Fruit fly (Drosophila melanogaster) whole organism, embryonic: ENCODE measurements around the gene Tim17b2.

Experiments used
- Abd-B ChIP-seq: fragments of 200-800 bp; sonication (Bioruptor generic); optimal IDR thresholded peaks from 2 replicates; lab custom pipeline; 2018; ENCODE audit warnings: missing biosample characterization, mild to moderate bottlenecking, missing genetic modification characterization, moderate library complexity
- Asciz ChIP-seq: fragments of 200-800 bp; sonication (Bioruptor generic); optimal IDR thresholded peaks from 2 replicates; lab custom pipeline; 2017; ENCODE audit warnings: missing biosample characterization, mild to moderate bottlenecking, missing genetic modification characterization, missing genetic modification reagents
- C15 ChIP-seq: fragments of 200-800 bp; sonication (Bioruptor generic); IDR thresholded peaks from 3 replicates; pipeline ENCODE4 v1.3.6; 2022; ENCODE audit warnings: missing biosample characterization, missing genetic modification characterization
- CG10366 ChIP-seq: fragments of 200-800 bp; sonication (Bioruptor generic); IDR thresholded peaks from 2 replicates; pipeline ENCODE4 v1.3.6; 2022; ENCODE audit warnings: missing biosample characterization, missing genetic modification characterization
- CG12299 ChIP-seq: fragments of 200-800 bp; sonication (Bioruptor generic); optimal IDR thresholded peaks from 2 replicates; lab custom pipeline; 2018; ENCODE audit warnings: missing biosample characterization, mild to moderate bottlenecking, missing genetic modification characterization
- CG13894 ChIP-seq: fragments of 200-800 bp; sonication (Bioruptor generic); optimal IDR thresholded peaks from 3 replicates; lab custom pipeline; 2018; ENCODE audit warnings: missing biosample characterization, mild to moderate bottlenecking, missing genetic modification characterization, moderate library complexity
- CG18262 ChIP-seq: fragments of 200-800 bp; optimal IDR thresholded peaks from 3 replicates; lab custom pipeline; 2019; ENCODE audit warnings: missing biosample characterization, mild to moderate bottlenecking, missing genetic modification characterization, moderate library complexity
- CG2875 ChIP-seq: fragments of 200-800 bp; sonication (Bioruptor generic); optimal IDR thresholded peaks from 2 replicates; lab custom pipeline; 2017; ENCODE audit warnings: missing biosample characterization, mild to moderate bottlenecking, missing genetic modification characterization, missing genetic modification reagents
- CG30403 ChIP-seq: fragments of 200-800 bp; sonication (Bioruptor generic); optimal IDR thresholded peaks from 3 replicates; lab custom pipeline; 2016; ENCODE audit warnings: missing biosample characterization, missing genetic modification characterization
- CG33557 ChIP-seq: fragments of 200-800 bp; sonication (Bioruptor generic); optimal IDR thresholded peaks from 2 replicates; lab custom pipeline; 2019; ENCODE audit warnings: missing biosample characterization, mild to moderate bottlenecking, missing genetic modification characterization, moderate library complexity
- CG3847 ChIP-seq: fragments of 200-800 bp; sonication (Bioruptor generic); IDR thresholded peaks from 2 replicates; pipeline ENCODE4 v1.3.6; 2022; ENCODE audit warnings: missing biosample characterization, missing genetic modification characterization
- CG5245 ChIP-seq: fragments of 200-800 bp; sonication (Bioruptor generic); optimal IDR thresholded peaks from 3 replicates; lab custom pipeline; 2016; ENCODE audit warnings: missing biosample characterization, missing genetic modification characterization
- CG5953 ChIP-seq: fragments of 200-800 bp; sonication (Bioruptor generic); IDR thresholded peaks from 2 replicates; pipeline ENCODE4 v1.3.6; 2022; ENCODE audit warnings: missing biosample characterization, missing genetic modification characterization
- CG7372 ChIP-seq: fragments of 200-800 bp; sonication (Bioruptor generic); IDR thresholded peaks from 2 replicates; pipeline ENCODE4 v1.3.6; 2022; ENCODE audit warnings: missing biosample characterization, missing genetic modification characterization
- CG7556 ChIP-seq: fragments of 200-800 bp; sonication (Bioruptor generic); optimal IDR thresholded peaks from 2 replicates; lab custom pipeline; 2017; ENCODE audit warnings: missing biosample characterization, mild to moderate bottlenecking, missing genetic modification characterization
- CG8388 ChIP-seq: fragments of 200-800 bp; sonication (Bioruptor generic); optimal IDR thresholded peaks from 2 replicates; lab custom pipeline; 2019; ENCODE audit warnings: missing biosample characterization, mild to moderate bottlenecking, missing genetic modification characterization, moderate library complexity
- CG8924 ChIP-seq: fragments of 200-800 bp; optimal IDR thresholded peaks from 3 replicates; lab custom pipeline; 2019; ENCODE audit warnings: missing biosample characterization, mild to moderate bottlenecking, missing genetic modification characterization, moderate library complexity
- CG9215 ChIP-seq: fragments of 200-800 bp; sonication (Bioruptor generic); IDR thresholded peaks from 2 replicates; pipeline ENCODE4 v1.3.6; 2022; ENCODE audit warnings: missing biosample characterization, missing genetic modification characterization
- D ChIP-seq, 2 experiments: fragments of 200-800 bp in 1 of 2; fragments of >200 bp in 1 of 2; sonication (Bioruptor generic) in 1 of 2; optimal IDR thresholded peaks; 2 replicates in 1 of 2; 3 replicates in 1 of 2; lab custom pipeline; 2017; ENCODE audit warnings: mild to moderate bottlenecking in 1 of 2, missing biosample characterization in 1 of 2, missing genetic modification characterization in 1 of 2, missing genetic modification reagents in 1 of 2
- Drgx ChIP-seq: fragments of 200-800 bp; sonication (Bioruptor generic); IDR thresholded peaks from 2 replicates; pipeline ENCODE4 v1.3.6; 2022; ENCODE audit warnings: missing biosample characterization, missing genetic modification characterization
- E2f1 ChIP-seq: fragments of 200-800 bp; sonication (Bioruptor generic); IDR thresholded peaks from 2 replicates; pipeline ENCODE4 v1.3.6; 2022; ENCODE audit warnings: missing biosample characterization, missing genetic modification characterization
- Ets65A ChIP-seq: fragments of 200-800 bp; sonication (Bioruptor generic); peaks from one replicate; lab custom pipeline; 2016; ENCODE audit warnings: missing biosample characterization, missing genetic modification characterization
- HLH54F ChIP-seq: fragments of 200-800 bp; sonication (Bioruptor generic); optimal IDR thresholded peaks from 3 replicates; lab custom pipeline; 2016; ENCODE audit warnings: missing biosample characterization, missing genetic modification characterization
- HmgD ChIP-seq: fragments of 200-800 bp; sonication (Bioruptor generic); optimal IDR thresholded peaks from 3 replicates; lab custom pipeline; 2016; ENCODE audit warnings: missing biosample characterization, missing genetic modification characterization
- Hr78 ChIP-seq, 2 experiments: fragments of 200-800 bp in 1 of 2; fragments of >200 bp in 1 of 2; sonication (Bioruptor generic) in 1 of 2; optimal IDR thresholded peaks; 2 replicates each; lab custom pipeline; 2017 to 2019; ENCODE audit warnings: missing biosample characterization in 2 of 2, missing genetic modification characterization in 2 of 2, mild to moderate bottlenecking in 1 of 2, moderate library complexity in 1 of 2
- Scr ChIP-seq: fragments of 200-800 bp; sonication (Bioruptor generic); IDR thresholded peaks from 2 replicates; pipeline ENCODE4 v1.3.6; 2022; ENCODE audit warnings: missing biosample characterization, missing genetic modification characterization; ENCODE audit not compliant: partially characterized antibody
- TFAM ChIP-seq: fragments of 200-800 bp; sonication (Bioruptor generic); optimal IDR thresholded peaks from 2 replicates; lab custom pipeline; 2017; ENCODE audit warnings: missing biosample characterization, missing genetic modification characterization, inconsistent platforms
- al ChIP-seq: fragments of 200-800 bp; sonication (Bioruptor generic); IDR thresholded peaks from 2 replicates; pipeline ENCODE4 v1.3.6; 2022; ENCODE audit warnings: missing biosample characterization, missing genetic modification characterization
- bcd ChIP-seq: fragments of 200-800 bp; sonication (Bioruptor generic); optimal IDR thresholded peaks from 2 replicates; lab custom pipeline; 2017; ENCODE audit warnings: missing biosample characterization, mild to moderate bottlenecking, missing genetic modification characterization
- br ChIP-seq: fragments of >200 bp; optimal IDR thresholded peaks from 2 replicates; lab custom pipeline; 2017
- bsh ChIP-seq, 2 experiments: fragments of 200-800 bp; sonication (Bioruptor generic); optimal IDR thresholded peaks; 2 replicates each; lab custom pipeline; 2017 to 2018; ENCODE audit warnings: mild to moderate bottlenecking in 2 of 2, missing biosample characterization in 2 of 2, missing genetic modification characterization in 2 of 2, moderate library complexity in 1 of 2
- cato ChIP-seq: fragments of 200-800 bp; sonication (Bioruptor generic); optimal IDR thresholded peaks from 2 replicates; lab custom pipeline; 2016; ENCODE audit warnings: missing biosample characterization, missing genetic modification characterization, borderline replicate concordance
- chif ChIP-seq, 2 experiments: fragments of 200-800 bp; sonication (Bioruptor generic); optimal IDR thresholded peaks; 3 replicates each; lab custom pipeline; 2016; ENCODE audit warnings: missing biosample characterization in 2 of 2, missing genetic modification characterization in 2 of 2
- chn ChIP-seq: fragments of 200-800 bp; sonication (Bioruptor generic); optimal IDR thresholded peaks from 2 replicates; lab custom pipeline; 2016; ENCODE audit warnings: missing biosample characterization, missing genetic modification characterization
- dmrt99B ChIP-seq: fragments of 200-800 bp; sonication (Bioruptor generic); optimal IDR thresholded peaks from 2 replicates; lab custom pipeline; 2018; ENCODE audit warnings: missing biosample characterization, mild to moderate bottlenecking, missing genetic modification characterization, moderate library complexity
- ftz-f1 ChIP-seq: fragments of 200-800 bp; sonication (Bioruptor generic); optimal IDR thresholded peaks from 2 replicates; lab custom pipeline; 2016; ENCODE audit warnings: missing biosample characterization, missing genetic modification characterization
- grau ChIP-seq: fragments of 200-800 bp; optimal IDR thresholded peaks from 3 replicates; lab custom pipeline; 2019; ENCODE audit warnings: missing biosample characterization, mild to moderate bottlenecking, missing genetic modification characterization, moderate library complexity
- grn ChIP-seq: fragments of 200-800 bp; sonication (Bioruptor generic); optimal IDR thresholded peaks from 3 replicates; lab custom pipeline; 2017; ENCODE audit warnings: missing biosample characterization, missing genetic modification characterization
- kni ChIP-seq: fragments of 200-800 bp; sonication (Bioruptor generic); optimal IDR thresholded peaks from 3 replicates; lab custom pipeline; 2017; ENCODE audit warnings: mild to moderate bottlenecking, missing biosample characterization, missing genetic modification reagents, missing genetic modification characterization
- lmd ChIP-seq: fragments of 200-800 bp; sonication (Bioruptor generic); IDR thresholded peaks from 2 replicates; pipeline ENCODE4 v1.3.6; 2022; ENCODE audit warnings: missing biosample characterization, missing genetic modification characterization
- lola ChIP-seq, 3 experiments: fragments of >200 bp in 2 of 3; fragments of 200-800 bp in 1 of 3; sonication (Bioruptor generic) in 1 of 3; optimal IDR thresholded peaks; 2 replicates each; lab custom pipeline; 2017 to 2019; ENCODE audit warnings: missing biosample characterization in 3 of 3, missing genetic modification characterization in 3 of 3, mild to moderate bottlenecking in 1 of 3, moderate library complexity in 1 of 3
- maf-S ChIP-seq: fragments of 200-800 bp; sonication (Bioruptor generic); optimal IDR thresholded peaks from 2 replicates; lab custom pipeline; 2016; ENCODE audit warnings: missing biosample characterization, missing genetic modification characterization
- mam ChIP-seq: fragments of 200-800 bp; sonication (Bioruptor generic); optimal IDR thresholded peaks from 3 replicates; lab custom pipeline; 2016; ENCODE audit warnings: missing biosample characterization, missing genetic modification characterization
- nmo ChIP-seq: fragments of 200-800 bp; sonication (Bioruptor generic); optimal IDR thresholded peaks from 2 replicates; lab custom pipeline; 2018; ENCODE audit warnings: missing biosample characterization, mild to moderate bottlenecking, missing genetic modification characterization, moderate library complexity
- prd ChIP-seq, 3 experiments: fragments of >200 bp in 2 of 3; fragments of 200-800 bp in 1 of 3; sonication (Bioruptor generic) in 1 of 3; optimal IDR thresholded peaks in 2 of 3; IDR thresholded peaks in 1 of 3; 2 replicates in 2 of 3; 3 replicates in 1 of 3; pipeline versions ENCODE4 v1.3.6 to Lab custom; 2017 to 2022; ENCODE audit warnings: missing biosample characterization in 1 of 3, missing genetic modification characterization in 1 of 3
- row ChIP-seq: fragments of 200-800 bp; sonication (Bioruptor generic); IDR thresholded peaks from 3 replicates; pipeline ENCODE4 v1.3.6; 2022; ENCODE audit warnings: missing biosample characterization, missing genetic modification characterization
- sisA ChIP-seq: fragments of 200-800 bp; sonication (Bioruptor generic); IDR thresholded peaks from 2 replicates; pipeline ENCODE4 v1.3.6; 2022; ENCODE audit warnings: missing biosample characterization, missing genetic modification characterization
- so ChIP-seq: fragments of 200-800 bp; sonication (Bioruptor generic); IDR thresholded peaks from 3 replicates; pipeline ENCODE4 v1.3.6; 2022; ENCODE audit warnings: missing biosample characterization, missing genetic modification characterization
- tll ChIP-seq, 2 experiments: fragments of 200-800 bp in 1 of 2; fragments of >200 bp in 1 of 2; sonication (Bioruptor generic) in 1 of 2; optimal IDR thresholded peaks; 2 replicates each; lab custom pipeline; 2017 to 2019; ENCODE audit warnings: missing biosample characterization in 2 of 2, missing genetic modification characterization in 2 of 2, mild to moderate bottlenecking in 1 of 2, moderate library complexity in 1 of 2
- unpg ChIP-seq: fragments of 200-800 bp; sonication (Bioruptor generic); optimal IDR thresholded peaks from 3 replicates; lab custom pipeline; 2018; ENCODE audit warnings: missing biosample characterization, mild to moderate bottlenecking, missing genetic modification characterization, moderate library complexity

Tim17b2 gene

dm6 chr2L:15465121-15465520 is 19.4 kb upstream of the Tim17b2 start (continued):
- TF ChIP-seq HmgD (GFP tag; lab: Kevin White, UChicago) (no peak), CG30403 (GFP tag; lab: Kevin White, UChicago) (peak; percentile 24), CG2875 (no peak), D (optimal IDR thresholded peaks at IDR 0.05; lab: Kevin White, UChicago) (no peak), D (GFP tag; optimal IDR thresholded peaks at IDR 0.05; lab: Kevin White, UChicago) (no peak), grau (tag; lab: Kevin White, UChicago) (peak; percentile 20), kni (no peak), CG5245 (GFP tag; lab: Kevin White, UChicago) (no peak), grn (GFP tag; lab: Kevin White, UChicago) (peak; percentile 50), so (GFP tag; lab: Robert Waterston, UW) (no peak), al (GFP tag; lab: Robert Waterston, UW) (no peak), Hr78 (GFP tag; optimal IDR thresholded peaks at IDR 0.05; lab: Kevin White, UChicago) (no peak), lmd (no peak), Asciz (GFP tag; lab: Kevin White, UChicago) (no peak), CG5953 (GFP tag; lab: Robert Waterston, UW) (no peak), prd (optimal IDR thresholded peaks at IDR 0.05; lab: Kevin White, UChicago) (no peak), prd (GFP tag; IDR thresholded peaks at IDR 0.05; lab: Robert Waterston, UW) (peak; percentile 47; the same call in 2 of the 3 replicates), maf-S (GFP tag; lab: Kevin White, UChicago) (no peak), CG8388 (GFP tag; lab: Kevin White, UChicago) (peak; percentile 23), CG3847 (GFP tag; lab: Robert Waterston, UW) (no peak), unpg (peak; percentile 36), nmo (peak; percentile 48), HLH54F (GFP tag; lab: Kevin White, UChicago) (no peak), CG8924 (peak; percentile 11), Ets65A (GFP tag; lab: Kevin White, UChicago) (peak; percentile 31), CG7556 (GFP tag; lab: Kevin White, UChicago) (no peak), CG12299 (tag; lab: Kevin White, UChicago) (no peak), CG10366 (GFP tag; lab: Robert Waterston, UW) (no peak), CG9215 (GFP tag; lab: Robert Waterston, UW) (no peak), CG33557 (GFP tag; lab: Kevin White, UChicago) (no peak), Abd-B (GFP tag; lab: Kevin White, UChicago) (peak; percentile 44), dmrt99B (tag; lab: Kevin White, UChicago) (peak; percentile 4), chif (GFP tag; optimal IDR thresholded peaks at IDR 0.05; lab: Kevin White, UChicago) (peak in 1 of 2 experiments; percentile 9), CG13894 (tag; lab: Kevin White, UChicago) (no peak)

dm6 chr2L:15465932-15466331 is 18.6 kb upstream of the Tim17b2 start:
- no peak for TF ChIP-seq bcd (GFP tag; lab: Kevin White, UChicago)
- no peak for TF ChIP-seq ftz-f1 (GFP tag; lab: Kevin White, UChicago)
- TF ChIP-seq sisA (GFP tag; lab: Robert Waterston, UW), result no peak
- no peak for TF ChIP-seq E2f1 (GFP tag; lab: Robert Waterston, UW)
- peak; percentile 72 for TF ChIP-seq Drgx
- TF ChIP-seq chn (GFP tag; lab: Kevin White, UChicago), result no peak
- TF ChIP-seq mam (GFP tag; lab: Kevin White, UChicago), result no peak
- peak in 1 of 3 experiments; percentile 41 for TF ChIP-seq lola (GFP tag; optimal IDR thresholded peaks at IDR 0.05; lab: Kevin White, UChicago)
- peak; percentile 9 to 23 for TF ChIP-seq bsh (GFP tag; optimal IDR thresholded peaks at IDR 0.05; lab: Kevin White, UChicago)
- 0 out of 3 replicates have a peak, but pooled peaks have one; percentile 8 for TF ChIP-seq row (GFP tag; lab: Robert Waterston, UW)
- no peak for TF ChIP-seq cato
- no peak for TF ChIP-seq CG7372
- no peak for TF ChIP-seq tll (GFP tag; optimal IDR thresholded peaks at IDR 0.05; lab: Kevin White, UChicago)
- TF ChIP-seq CG18262 (tag; lab: Kevin White, UChicago), result peak; percentile 29
- TF ChIP-seq br (lab: Kevin White, UChicago), result no peak
- no peak for TF ChIP-seq C15
- TF ChIP-seq TFAM, result no peak
- TF ChIP-seq CG30403 (GFP tag; lab: Kevin White, UChicago), result no peak
- TF ChIP-seq Scr (GFP tag; lab: Robert Waterston, UW), result no peak
